Worm (Caenorhabditis elegans) whole organism, young adult: ENCODE data around the gene cni-1.

Experiments
- ama-1 ChIP-seq, 3 experiments: fragments of 150-350 bp in 1 of 3; sonication (generic microtip) in 2 of 3; optimal IDR thresholded peaks; 2 replicates each; lab custom pipeline; 2014 to 2018; ENCODE audit warnings: missing biosample characterization in 2 of 3, missing genetic modification characterization in 2 of 3, missing genetic modification reagents in 2 of 3
- bed-2 ChIP-seq: fragments of 200-800 bp; sonication (Bioruptor generic); IDR thresholded peaks from 2 replicates; pipeline ENCODE4 v1.3.6; 2022; ENCODE audit warnings: missing genetic modification reagents, missing genetic modification characterization, missing compliant biosample characterization
- ccch-3 ChIP-seq: fragments of 200-800 bp; sonication (Bioruptor generic); optimal IDR thresholded peaks from 2 replicates; lab custom pipeline; 2018; ENCODE audit warnings: mild to moderate bottlenecking, missing genetic modification characterization, missing compliant biosample characterization
- let-526 ChIP-seq: fragments of 200-800 bp; sonication (Bioruptor generic); IDR thresholded peaks from 2 replicates; pipeline ENCODE4 v1.3.6; 2022; ENCODE audit warnings: missing genetic modification reagents, missing genetic modification characterization, missing compliant biosample characterization
- let-607 ChIP-seq, 2 experiments: fragments of 200-800 bp in 1 of 2; sonication (Bioruptor generic) in 1 of 2; sonication (generic microtip) in 1 of 2; optimal IDR thresholded peaks; 2 replicates each; lab custom pipeline; 2016 to 2018; ENCODE audit warnings: mild to moderate bottlenecking in 2 of 2, missing compliant biosample characterization in 2 of 2, missing genetic modification characterization in 2 of 2, moderate library complexity in 2 of 2, missing genotype in 1 of 2
- snpc-4 ChIP-seq, 5 experiments: fragments of 150-350 bp in 1 of 5; sonication (generic microtip) in 4 of 5; optimal IDR thresholded peaks; 2 replicates each; lab custom pipeline; 2014 to 2018; ENCODE audit warnings: missing genetic modification characterization in 5 of 5, missing biosample characterization in 3 of 5, antibody characterized with exemption in 2 of 5, mild to moderate bottlenecking in 2 of 5, missing compliant biosample characterization in 2 of 5, missing genotype in 2 of 5, moderate library complexity in 2 of 5, missing genetic modification reagents in 1 of 5
- somi-1 ChIP-seq: fragments of 200-800 bp; sonication (Bioruptor generic); optimal IDR thresholded peaks from 2 replicates; lab custom pipeline; 2018; ENCODE audit warnings: mild to moderate bottlenecking, missing genetic modification characterization, missing compliant biosample characterization
- unc-62 ChIP-seq: fragments of 150-350 bp; optimal IDR thresholded peaks from 2 replicates; lab custom pipeline; 2014; ENCODE audit warnings: missing biosample characterization, missing genetic modification reagents, missing genetic modification characterization

- peak; percentile 9 for TF ChIP-seq snpc-4 (GFP tag; optimal IDR thresholded peaks at IDR 0.05; lab: Kevin White, UChicago)
- TF ChIP-seq snpc-4 (tag; optimal IDR thresholded peaks at IDR 0.05; lab: Kevin White, UChicago) = no peak
- no peak for TF ChIP-seq bed-2 (GFP tag; lab: Robert Waterston, UW)
- TF ChIP-seq let-607 (tag; optimal IDR thresholded peaks at IDR 0.05; lab: Kevin White, UChicago) = no peak
- no peak for TF ChIP-seq ccch-3
- TF ChIP-seq somi-1 (GFP tag; lab: Kevin White, UChicago) = no peak
- no peak for TF ChIP-seq ama-1 (optimal IDR thresholded peaks at IDR 0.05; lab: Kevin White, UChicago)
- TF ChIP-seq ama-1 (GFP tag; optimal IDR thresholded peaks at IDR 0.05; lab: Kevin White, UChicago) = no peak
- TF ChIP-seq let-526 (GFP tag; lab: Robert Waterston, UW) = no peak
- no peak for TF ChIP-seq unc-62 (GFP tag; lab: Kevin White, UChicago)
Measured at ce11 chrV:13131487-13131886, 48.6 kb upstream of the cni-1 start.
